Worm (Caenorhabditis elegans) whole organism, L3 larva: ENCODE measurements around the gene Y45F10D.15.

Source experiments
- R02D3.7 ChIP-seq: fragments of 150-350 bp; optimal IDR thresholded peaks from 2 replicates; lab custom pipeline; 2014; ENCODE audit warnings: missing biosample characterization, missing genetic modification characterization
- ZK546.5 ChIP-seq: sonication (generic microtip); optimal IDR thresholded peaks from 2 replicates; lab custom pipeline; 2017; ENCODE audit warnings: missing biosample characterization, missing genetic modification characterization
- aly-2 ChIP-seq: fragments of 150-350 bp; optimal IDR thresholded peaks from 2 replicates; lab custom pipeline; 2014; ENCODE audit warnings: missing biosample characterization, missing genetic modification characterization
- ama-1 ChIP-seq: fragments of 150-350 bp; optimal IDR thresholded peaks from 2 replicates; lab custom pipeline; 2018
- ceh-16 ChIP-seq: sonication (generic microtip); optimal IDR thresholded peaks from 2 replicates; lab custom pipeline; 2017; ENCODE audit warnings: missing biosample characterization, missing genetic modification characterization
- ceh-28 ChIP-seq: fragments of 150-350 bp; optimal IDR thresholded peaks from 2 replicates; lab custom pipeline; 2014; ENCODE audit warnings: missing biosample characterization, missing genetic modification reagents, missing genetic modification characterization
- ceh-82 ChIP-seq: fragments of 150-350 bp; optimal IDR thresholded peaks from 2 replicates; lab custom pipeline; 2014; ENCODE audit warnings: missing biosample characterization, missing genetic modification characterization
- ceh-9 ChIP-seq: sonication (generic microtip); optimal IDR thresholded peaks from 2 replicates; lab custom pipeline; 2018; ENCODE audit warnings: missing biosample characterization, missing genetic modification characterization
- daf-12 ChIP-seq: fragments of 150-350 bp; optimal IDR thresholded peaks from 2 replicates; lab custom pipeline; 2014; ENCODE audit warnings: missing biosample characterization, missing genetic modification reagents, missing genetic modification characterization
- egl-5 ChIP-seq: fragments of 150-350 bp; optimal IDR thresholded peaks from 2 replicates; lab custom pipeline; 2017; ENCODE audit warnings: missing biosample characterization, missing genetic modification reagents, missing genetic modification characterization, inconsistent platforms
- elt-1 ChIP-seq: fragments of 150-350 bp; optimal IDR thresholded peaks from 2 replicates; lab custom pipeline; 2014; ENCODE audit warnings: missing biosample characterization, missing genetic modification characterization
- elt-3 ChIP-seq, 3 experiments: fragments of 150-350 bp in 1 of 3; sonication (generic microtip) in 2 of 3; optimal IDR thresholded peaks; 2 replicates in 2 of 3; 4 replicates in 1 of 3; lab custom pipeline; 2014 to 2017; ENCODE audit warnings: missing biosample characterization in 3 of 3, missing genetic modification characterization in 3 of 3
- fkh-10 ChIP-seq: sonication (generic microtip); optimal IDR thresholded peaks from 2 replicates; lab custom pipeline; 2017; ENCODE audit warnings: missing biosample characterization, missing genetic modification reagents, missing genetic modification characterization
- fos-1 ChIP-seq: fragments of 150-350 bp; optimal IDR thresholded peaks from 2 replicates; lab custom pipeline; 2014; ENCODE audit warnings: missing biosample characterization, missing genetic modification characterization
- hmg-11 ChIP-seq: sonication (generic microtip); optimal IDR thresholded peaks from 2 replicates; lab custom pipeline; 2016; ENCODE audit warnings: missing genetic modification characterization, missing compliant biosample characterization
- lin-39 ChIP-seq: fragments of 150-350 bp; optimal IDR thresholded peaks from 2 replicates; lab custom pipeline; 2018; ENCODE audit warnings: missing biosample characterization, missing genetic modification reagents, missing genetic modification characterization
- lsy-12 ChIP-seq: sonication (generic microtip); optimal IDR thresholded peaks from 2 replicates; lab custom pipeline; 2016; ENCODE audit warnings: mild to moderate bottlenecking, missing genetic modification characterization, missing compliant biosample characterization
- mdl-1 ChIP-seq: fragments of 150-350 bp; optimal IDR thresholded peaks from 2 replicates; lab custom pipeline; 2014; ENCODE audit warnings: missing biosample characterization, missing genetic modification characterization
- nfya-1 ChIP-seq: sonication (generic microtip); optimal IDR thresholded peaks from 2 replicates; lab custom pipeline; 2017; ENCODE audit warnings: missing genetic modification characterization, mild to moderate bottlenecking, missing compliant biosample characterization, antibody characterized with exemption, moderate library complexity; ENCODE audit not compliant: insufficient read depth
- nhr-11 ChIP-seq: fragments of 150-350 bp; optimal IDR thresholded peaks from 2 replicates; lab custom pipeline; 2014; ENCODE audit warnings: missing biosample characterization, missing genetic modification characterization
- nhr-12 ChIP-seq: fragments of 150-350 bp; optimal IDR thresholded peaks from 2 replicates; lab custom pipeline; 2014; ENCODE audit warnings: missing biosample characterization, missing genetic modification characterization
- nhr-237 ChIP-seq: fragments of 150-350 bp; optimal IDR thresholded peaks from 2 replicates; lab custom pipeline; 2014; ENCODE audit warnings: missing biosample characterization, missing genetic modification characterization
- nhr-28 ChIP-seq: fragments of 150-350 bp; optimal IDR thresholded peaks from 2 replicates; lab custom pipeline; 2014; ENCODE audit warnings: missing biosample characterization, missing genetic modification characterization
- nhr-67 ChIP-seq: fragments of 150-350 bp; optimal IDR thresholded peaks from 2 replicates; lab custom pipeline; 2014; ENCODE audit warnings: missing biosample characterization, missing genetic modification characterization
- nhr-76 ChIP-seq: fragments of 150-350 bp; sonication (generic microtip); optimal IDR thresholded peaks from 5 replicates; lab custom pipeline; 2014; ENCODE audit warnings: missing biosample characterization, missing genetic modification characterization
- nhr-77 ChIP-seq: fragments of 150-350 bp; optimal IDR thresholded peaks from 2 replicates; lab custom pipeline; 2014; ENCODE audit warnings: missing biosample characterization, missing genetic modification characterization
- pha-4 ChIP-seq: fragments of 150-350 bp; optimal IDR thresholded peaks from 2 replicates; lab custom pipeline; 2014; ENCODE audit warnings: missing biosample characterization, missing genetic modification reagents, missing genetic modification characterization
- pqm-1 ChIP-seq: fragments of 150-350 bp; optimal IDR thresholded peaks from 2 replicates; lab custom pipeline; 2017; ENCODE audit warnings: missing biosample characterization, missing genetic modification characterization, inconsistent platforms
- skn-1 ChIP-seq: fragments of 150-350 bp; optimal IDR thresholded peaks from 2 replicates; lab custom pipeline; 2014; ENCODE audit warnings: missing biosample characterization, missing genetic modification characterization
- snpc-4 ChIP-seq: fragments of 150-350 bp; optimal IDR thresholded peaks from 2 replicates; lab custom pipeline; 2014; ENCODE audit warnings: missing biosample characterization, missing genetic modification characterization
- tbx-2 ChIP-seq: sonication (generic microtip); optimal IDR thresholded peaks from 2 replicates; lab custom pipeline; 2016; ENCODE audit warnings: mild to moderate bottlenecking, missing genetic modification characterization, missing compliant biosample characterization
- unc-39 ChIP-seq: sonication (generic microtip); optimal IDR thresholded peaks from 4 replicates; lab custom pipeline; 2017; ENCODE audit warnings: missing biosample characterization, missing genetic modification characterization
- unc-62 ChIP-seq: fragments of 150-350 bp; sonication (generic microtip); optimal IDR thresholded peaks from 4 replicates; lab custom pipeline; 2014; ENCODE audit warnings: missing biosample characterization, missing genetic modification reagents, missing genetic modification characterization
- zag-1 ChIP-seq: fragments of 150-350 bp; optimal IDR thresholded peaks from 2 replicates; lab custom pipeline; 2014; ENCODE audit warnings: missing biosample characterization, missing genetic modification characterization
- ztf-11 ChIP-seq: fragments of 150-350 bp; optimal IDR thresholded peaks from 2 replicates; lab custom pipeline; 2014; ENCODE audit warnings: missing biosample characterization, missing genetic modification characterization

The Y45F10D.15 gene

DNA sequence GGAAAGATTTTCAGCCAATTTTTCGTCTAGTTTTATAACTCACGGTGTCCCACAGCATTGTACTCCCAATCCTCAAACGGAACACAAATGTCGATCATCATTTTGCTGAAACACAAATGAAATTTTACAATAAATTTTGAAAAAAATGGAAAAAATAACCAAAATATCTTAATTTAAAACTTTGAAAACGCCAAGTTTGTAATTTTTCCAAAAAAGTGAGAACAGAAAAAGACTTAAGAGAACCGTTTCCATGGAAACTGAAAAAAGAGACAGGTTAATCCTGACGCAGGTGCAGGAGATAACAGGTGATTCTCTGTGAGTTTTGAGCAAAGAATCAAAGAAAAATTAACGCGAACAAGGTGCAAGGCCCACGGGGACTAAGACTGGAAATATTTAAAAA, at the start of gene Y45F10D.15:
TSS of gene Y45F10D.15 (minus strand) at position 101 of the 400 bp plus-strand sequence.
- TF ChIP-seq nfya-1 (tag; lab: Kevin White, UChicago) = no peak
- no peak for TF ChIP-seq elt-1
- TF ChIP-seq nhr-77 (tag; lab: Kevin White, UChicago) = no peak
- no peak for TF ChIP-seq ZK546.5 (tag; lab: Kevin White, UChicago)
- no peak for TF ChIP-seq snpc-4
- TF ChIP-seq, all 47 proteins: peak for 0

DNA sequence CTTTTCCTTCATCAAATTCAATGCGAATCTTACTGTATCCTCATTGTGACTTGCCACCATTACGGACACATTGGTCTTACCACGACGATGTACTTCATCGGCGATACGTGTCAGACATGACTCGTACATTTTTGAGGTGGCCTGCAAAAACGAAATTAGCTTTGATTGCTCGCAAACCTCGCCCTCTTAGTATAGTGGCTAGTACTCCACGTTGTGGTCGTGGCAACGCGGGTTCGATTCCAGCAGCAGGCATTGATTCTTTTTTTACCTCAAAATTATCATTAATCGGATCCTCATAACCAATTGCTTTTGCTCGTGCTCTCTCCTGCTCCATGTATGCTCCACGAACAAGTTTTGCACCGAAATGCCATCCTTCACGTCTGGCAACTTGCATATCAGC, 49.3 kb upstream of the Y45F10D.15 start:
- TF ChIP-seq ceh-9 (tag; lab: Kevin White, UChicago) (no peak), fos-1 (tag; lab: Kevin White, UChicago) (no peak), zag-1 (tag; lab: Kevin White, UChicago) (no peak), nhr-237 (tag; lab: Kevin White, UChicago) (no peak), lin-39 (tag; lab: Kevin White, UChicago) (no peak), fkh-10 (no peak), hmg-11 (tag; lab: Kevin White, UChicago) (no peak), unc-39 (tag; lab: Kevin White, UChicago) (no peak), nhr-67 (tag; lab: Kevin White, UChicago) (no peak), nhr-12 (tag; lab: Kevin White, UChicago) (no peak), ama-1 (lab: Kevin White, UChicago) (no peak), tbx-2 (tag; lab: Kevin White, UChicago) (no peak), pqm-1 (tag; lab: Kevin White, UChicago) (no peak), nhr-76 (tag; lab: Kevin White, UChicago) (no peak), ceh-16 (tag; lab: Kevin White, UChicago) (no peak), R02D3.7 (no peak), snpc-4 (no peak)

DNA sequence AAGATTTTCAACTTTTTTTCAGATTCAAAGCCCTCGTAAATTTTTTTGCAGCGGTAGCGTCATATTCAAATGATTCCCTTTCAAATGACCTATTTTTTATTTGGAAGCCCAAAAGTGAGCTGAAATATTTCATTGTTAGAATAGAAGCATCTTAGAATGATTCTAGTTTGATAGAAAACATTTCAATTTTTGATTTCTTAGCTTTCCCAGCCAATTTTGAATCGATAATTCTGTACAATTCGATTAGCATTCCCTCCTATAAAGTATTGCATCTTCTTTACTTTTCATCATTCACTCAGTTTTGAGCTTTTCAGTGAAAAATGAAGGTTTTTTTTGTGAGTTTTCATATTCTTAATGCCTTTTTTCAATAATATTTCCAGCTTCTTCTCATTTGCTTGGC, 46.0 kb upstream of the Y45F10D.15 start, which contains the start of gene B0513.90:
TSS of gene B0513.90 (plus strand) at position 301 of the 400 bp plus-strand sequence.
- TF ChIP-seq ceh-16 (tag; lab: Kevin White, UChicago) (no peak), daf-12 (tag; lab: Kevin White, UChicago) (no peak), aly-2 (no peak), ceh-82 (tag; lab: Kevin White, UChicago) (no peak), tbx-2 (tag; lab: Kevin White, UChicago) (no peak), unc-39 (tag; lab: Kevin White, UChicago) (no peak), elt-1 (no peak), nhr-28 (tag; lab: Kevin White, UChicago) (no peak), skn-1 (tag; lab: Kevin White, UChicago) (no peak), ceh-28 (tag; lab: Kevin White, UChicago) (no peak), pqm-1 (tag; lab: Kevin White, UChicago) (no peak), nhr-67 (tag; lab: Kevin White, UChicago) (no peak), lin-39 (tag; lab: Kevin White, UChicago) (no peak), pha-4 (no peak), ztf-11 (tag; lab: Kevin White, UChicago) (no peak), lsy-12 (no peak), mdl-1 (tag; lab: Kevin White, UChicago) (no peak), elt-3 (tag; optimal IDR thresholded peaks at IDR 0.05; lab: Kevin White, UChicago) (no peak), unc-62 (GFP tag; lab: Kevin White, UChicago) (no peak)

DNA sequence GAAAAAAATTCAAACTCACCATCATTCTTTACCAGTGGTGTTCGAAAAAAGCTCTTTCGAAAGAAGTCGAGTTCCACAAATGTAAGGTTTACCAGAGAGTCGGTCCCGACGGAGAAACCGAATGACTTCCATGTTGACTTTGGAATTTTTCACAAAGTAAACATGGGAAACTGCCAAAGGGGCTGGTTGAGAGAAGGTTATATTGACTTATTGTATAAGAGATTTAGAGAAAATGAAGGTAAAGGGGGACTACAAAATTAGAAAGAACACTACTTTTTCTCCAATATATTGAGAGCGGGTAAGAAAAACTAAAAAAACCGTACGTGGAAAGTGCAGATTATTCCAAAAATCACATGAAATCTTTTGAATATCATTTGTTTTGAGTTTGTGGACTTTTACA, 44.4 kb upstream of the Y45F10D.15 start, which contains the start of gene vamp-8:
TSS of gene vamp-8 (minus strand) at position 25 of the 400 bp plus-strand sequence.
- no peak for TF ChIP-seq ceh-9 (tag; lab: Kevin White, UChicago)
- no peak for TF ChIP-seq fkh-10
- TF ChIP-seq ztf-11 (tag; lab: Kevin White, UChicago) = no peak
- no peak for TF ChIP-seq mdl-1 (tag; lab: Kevin White, UChicago)
- TF ChIP-seq pha-4 = peak; percentile 100

DNA sequence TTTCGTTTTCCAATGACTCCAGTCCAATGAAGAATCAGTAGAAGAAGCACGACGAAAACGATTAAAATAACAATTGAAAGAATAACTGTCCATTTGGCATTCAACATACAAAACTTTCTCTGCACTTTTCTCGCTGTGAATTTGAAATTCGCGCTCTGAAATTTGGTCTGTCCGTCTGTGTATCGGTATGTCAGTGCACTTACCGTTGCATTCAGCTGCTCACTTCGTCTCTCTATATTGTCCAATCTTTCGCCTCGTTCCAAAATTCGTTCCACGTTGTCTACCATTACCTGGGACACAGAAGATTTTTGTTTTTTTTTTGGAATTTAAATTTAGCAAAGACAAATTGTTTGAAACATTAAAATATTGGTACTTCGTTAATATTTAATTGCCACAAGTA, 39.7 kb upstream of the Y45F10D.15 start:
- TF ChIP-seq nhr-67 (tag; lab: Kevin White, UChicago) = no peak
- no peak for TF ChIP-seq nhr-237 (tag; lab: Kevin White, UChicago)
- no peak for TF ChIP-seq nhr-76 (tag; lab: Kevin White, UChicago)
- TF ChIP-seq nhr-11 (tag; lab: Kevin White, UChicago) = no peak
- no peak for TF ChIP-seq elt-1
- no peak for TF ChIP-seq ceh-9 (tag; lab: Kevin White, UChicago)
- TF ChIP-seq fkh-10 = no peak
- no peak for TF ChIP-seq ceh-82 (tag; lab: Kevin White, UChicago)
- TF ChIP-seq egl-5 (tag; lab: Kevin White, UChicago) = no peak
- no peak for TF ChIP-seq ama-1 (lab: Kevin White, UChicago)
